Fruit fly (Drosophila melanogaster): ENCODE data around the gene CG17361.

The CG17361 gene

DNA sequence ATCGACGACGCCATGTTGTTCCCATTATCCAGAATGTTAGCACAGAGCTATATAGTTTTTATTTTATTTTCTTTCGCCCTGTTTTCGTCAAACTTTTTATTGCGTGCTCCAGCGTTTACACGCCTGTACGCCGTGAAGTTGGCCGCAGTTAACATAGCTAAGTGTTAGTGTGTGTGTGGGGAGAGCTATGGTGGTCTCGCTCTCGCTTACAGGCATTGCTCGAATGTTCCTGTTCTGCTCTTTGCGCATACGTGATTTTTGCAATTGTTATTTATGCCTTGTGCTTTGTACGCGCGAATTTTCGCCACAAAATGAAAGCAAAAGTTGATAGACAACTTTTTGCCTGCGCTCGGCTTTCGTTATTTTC lies 7.0 kb downstream of the CG17361 start (continued):
- TF ChIP-seq PHDP (tag; optimal IDR thresholded peaks at IDR 0.05) (peak; percentile 35), CG6791 (GFP tag; IDR thresholded peaks at IDR 0.05; ENCODE audit: partially characterized antibody) (0 out of 3 replicates have a peak, but pooled peaks have one; percentile 16), MESR4 (GFP tag; optimal IDR thresholded peaks at IDR 0.05) (peak; percentile 37), CG4360 (GFP tag; IDR thresholded peaks at IDR 0.05) (0 out of 2 replicates have a peak, but pooled peaks have one; percentile 58), Fer1 (GFP tag; optimal IDR thresholded peaks at IDR 0.05) (no peak), Ets65A (GFP tag) (peak; percentile 40), CG10462 (GFP tag; optimal IDR thresholded peaks at IDR 0.05) (no peak), slbo (GFP tag; IDR thresholded peaks at IDR 0.05) (peak; percentile 21; the same call in 1 of the 2 replicates), CG6854 (GFP tag; optimal IDR thresholded peaks at IDR 0.05) (peak; percentile 44), Max (GFP tag; optimal IDR thresholded peaks at IDR 0.05) (peak; percentile 15), MBD-R2 (GFP tag; IDR thresholded peaks at IDR 0.05) (peak; percentile 46; the same call in 1 of the 2 replicates), sob (GFP tag; IDR thresholded peaks at IDR 0.05) (0 out of 2 replicates have a peak, but pooled peaks have one; percentile 33), CG14667 (GFP tag; IDR thresholded peaks at IDR 0.05) (no peak), Adf1 (GFP tag; IDR thresholded peaks at IDR 0.05) (peak; percentile 44; the same call in 1 of the 2 replicates), cwo (GFP tag; optimal IDR thresholded peaks at IDR 0.05) (peak; percentile 21), grau (tag; optimal IDR thresholded peaks at IDR 0.05) (peak; percentile 20), dmrt99B (tag; optimal IDR thresholded peaks at IDR 0.05) (peak; percentile 1), CG30431 (GFP tag; optimal IDR thresholded peaks at IDR 0.05) (no peak), CG10543 (GFP tag; optimal IDR thresholded peaks at IDR 0.05) (peak; percentile 66), otp (GFP tag; IDR thresholded peaks at IDR 0.05) (peak; percentile 60; the same call in 1 of the 3 replicates), ATbp (GFP tag; optimal IDR thresholded peaks at IDR 0.05) (no peak), CG10431 (GFP tag; optimal IDR thresholded peaks at IDR 0.05) (peak; percentile 48), CG17829 (tag; optimal IDR thresholded peaks at IDR 0.05) (peak; percentile 9), lab (GFP tag; optimal IDR thresholded peaks at IDR 0.05) (peak; percentile 20), CG9932 (GFP tag; IDR thresholded peaks at IDR 0.05) (peak; percentile 51; the same call in 1 of the 2 replicates), Fer3 (tag; optimal IDR thresholded peaks at IDR 0.05) (no peak), Trl (optimal IDR thresholded peaks at IDR 0.05) (no peak), Trl (GFP tag; optimal IDR thresholded peaks at IDR 0.05) (no peak), NFAT (GFP tag; IDR thresholded peaks at IDR 0.05) (no peak), Hey (tag; optimal IDR thresholded peaks at IDR 0.05) (peak; percentile 2), CG10267 (tag; optimal IDR thresholded peaks at IDR 0.05) (peak; percentile 2), CG12659 (GFP tag; optimal IDR thresholded peaks at IDR 0.05) (peak; percentile 55), CG10274 (GFP tag; optimal IDR thresholded peaks at IDR 0.05) (no peak), gt (GFP tag; IDR thresholded peaks at IDR 0.05) (peak; percentile 45; the same call in 1 of the 2 replicates), Fer2 (tag; optimal IDR thresholded peaks at IDR 0.05) (no peak), ara (GFP tag; IDR thresholded peaks at IDR 0.05) (no peak), CG1832 (GFP tag; optimal IDR thresholded peaks at IDR 0.05) (peak; percentile 86), fru (optimal IDR thresholded peaks at IDR 0.05) (no peak), p53 (GFP tag; optimal IDR thresholded peaks at IDR 0.05) (peak; percentile 24), Ets97D (GFP tag; optimal IDR thresholded peaks at IDR 0.05) (peak; percentile 75), CG31365 (tag; optimal IDR thresholded peaks at IDR 0.05) (no peak), ewg (GFP tag; optimal IDR thresholded peaks at IDR 0.05) (peak; percentile 99), HLH54F (GFP tag; optimal IDR thresholded peaks at IDR 0.05) (no peak), HHEX (GFP tag; optimal IDR thresholded peaks at IDR 0.05) (peak; percentile 39), CG1233 (GFP tag; optimal IDR thresholded peaks at IDR 0.05) (peak; percentile 41), CG8478 (optimal IDR thresholded peaks at IDR 0.05) (peak; percentile 74), CG17385 (GFP tag; optimal IDR thresholded peaks at IDR 0.05) (peak; percentile 64), crp (GFP tag; optimal IDR thresholded peaks at IDR 0.05) (no peak), CG4424 (GFP tag; optimal IDR thresholded peaks at IDR 0.05) (no peak), ken (GFP tag; IDR thresholded peaks at IDR 0.05) (no peak), CG10366 (GFP tag; IDR thresholded peaks at IDR 0.05) (peak; percentile 13; the same call in 1 of the 2 replicates)
